Worm (Caenorhabditis elegans) whole organism, L3 larva: Measurements from ENCODE around the gene ZK121.2.

Experiments
- ZK546.5 ChIP-seq: sonication (generic microtip); optimal IDR thresholded peaks from 2 replicates; lab custom pipeline; 2017; ENCODE audit warnings: missing biosample characterization, missing genetic modification characterization
- aly-2 ChIP-seq: fragments of 150-350 bp; optimal IDR thresholded peaks from 2 replicates; lab custom pipeline; 2014; ENCODE audit warnings: missing biosample characterization, missing genetic modification characterization
- daf-12 ChIP-seq: fragments of 150-350 bp; optimal IDR thresholded peaks from 2 replicates; lab custom pipeline; 2014; ENCODE audit warnings: missing biosample characterization, missing genetic modification reagents, missing genetic modification characterization
- egl-27 ChIP-seq: sonication (generic microtip); optimal IDR thresholded peaks from 4 replicates; lab custom pipeline; 2017; ENCODE audit warnings: missing biosample characterization, missing genetic modification reagents, missing genetic modification characterization
- egl-5 ChIP-seq: fragments of 150-350 bp; optimal IDR thresholded peaks from 2 replicates; lab custom pipeline; 2017; ENCODE audit warnings: missing biosample characterization, missing genetic modification reagents, missing genetic modification characterization, inconsistent platforms
- elt-2 ChIP-seq: sonication (generic microtip); optimal IDR thresholded peaks from 2 replicates; lab custom pipeline; 2016; ENCODE audit warnings: missing genetic modification reagents, mild to moderate bottlenecking, missing genetic modification characterization, missing compliant biosample characterization
- eor-1 ChIP-seq, 2 experiments: fragments of 150-350 bp; optimal IDR thresholded peaks; 2 replicates each; lab custom pipeline; 2014 to 2018; ENCODE audit warnings: missing biosample characterization in 2 of 2, missing genetic modification characterization in 2 of 2
- fkh-2 ChIP-seq: fragments of 150-350 bp; optimal IDR thresholded peaks from 2 replicates; lab custom pipeline; 2014; ENCODE audit warnings: missing biosample characterization, missing genetic modification reagents, missing genetic modification characterization
- fos-1 ChIP-seq: fragments of 150-350 bp; optimal IDR thresholded peaks from 2 replicates; lab custom pipeline; 2014; ENCODE audit warnings: missing biosample characterization, missing genetic modification characterization
- jun-1 ChIP-seq: fragments of 150-350 bp; optimal IDR thresholded peaks from 2 replicates; lab custom pipeline; 2014; ENCODE audit warnings: missing biosample characterization, missing genetic modification reagents, missing genetic modification characterization
- lsy-12 ChIP-seq: sonication (generic microtip); optimal IDR thresholded peaks from 2 replicates; lab custom pipeline; 2016; ENCODE audit warnings: mild to moderate bottlenecking, missing genetic modification characterization, missing compliant biosample characterization
- mdl-1 ChIP-seq: fragments of 150-350 bp; optimal IDR thresholded peaks from 2 replicates; lab custom pipeline; 2014; ENCODE audit warnings: missing biosample characterization, missing genetic modification characterization
- mml-1 ChIP-seq: fragments of 150-350 bp; sonication (generic microtip); optimal IDR thresholded peaks from 3 replicates; lab custom pipeline; 2014; ENCODE audit warnings: missing biosample characterization, missing genetic modification characterization
- nfya-1 ChIP-seq: sonication (generic microtip); optimal IDR thresholded peaks from 2 replicates; lab custom pipeline; 2017; ENCODE audit warnings: missing genetic modification characterization, mild to moderate bottlenecking, missing compliant biosample characterization, antibody characterized with exemption, moderate library complexity; ENCODE audit not compliant: insufficient read depth
- nhr-11 ChIP-seq: fragments of 150-350 bp; optimal IDR thresholded peaks from 2 replicates; lab custom pipeline; 2014; ENCODE audit warnings: missing biosample characterization, missing genetic modification characterization
- nhr-12 ChIP-seq: fragments of 150-350 bp; optimal IDR thresholded peaks from 2 replicates; lab custom pipeline; 2014; ENCODE audit warnings: missing biosample characterization, missing genetic modification characterization
- nhr-23 ChIP-seq: fragments of 150-350 bp; optimal IDR thresholded peaks from 2 replicates; lab custom pipeline; 2014; ENCODE audit warnings: missing biosample characterization, missing genetic modification reagents, missing genetic modification characterization
- nhr-237 ChIP-seq: fragments of 150-350 bp; optimal IDR thresholded peaks from 2 replicates; lab custom pipeline; 2014; ENCODE audit warnings: missing biosample characterization, missing genetic modification characterization
- nhr-28 ChIP-seq: fragments of 150-350 bp; optimal IDR thresholded peaks from 2 replicates; lab custom pipeline; 2014; ENCODE audit warnings: missing biosample characterization, missing genetic modification characterization
- nhr-43 ChIP-seq: sonication (generic microtip); optimal IDR thresholded peaks from 2 replicates; lab custom pipeline; 2016; ENCODE audit warnings: mild to moderate bottlenecking, missing genetic modification characterization, missing compliant biosample characterization; ENCODE audit not compliant: poor library complexity, severe bottlenecking
- nhr-67 ChIP-seq: fragments of 150-350 bp; optimal IDR thresholded peaks from 2 replicates; lab custom pipeline; 2014; ENCODE audit warnings: missing biosample characterization, missing genetic modification characterization
- nhr-76 ChIP-seq: fragments of 150-350 bp; sonication (generic microtip); optimal IDR thresholded peaks from 5 replicates; lab custom pipeline; 2014; ENCODE audit warnings: missing biosample characterization, missing genetic modification characterization
- nhr-77 ChIP-seq: fragments of 150-350 bp; optimal IDR thresholded peaks from 2 replicates; lab custom pipeline; 2014; ENCODE audit warnings: missing biosample characterization, missing genetic modification characterization
- pha-4 ChIP-seq: fragments of 150-350 bp; optimal IDR thresholded peaks from 2 replicates; lab custom pipeline; 2014; ENCODE audit warnings: missing biosample characterization, missing genetic modification reagents, missing genetic modification characterization
- pqm-1 ChIP-seq: fragments of 150-350 bp; optimal IDR thresholded peaks from 2 replicates; lab custom pipeline; 2017; ENCODE audit warnings: missing biosample characterization, missing genetic modification characterization, inconsistent platforms
- sea-2 ChIP-seq: fragments of 150-350 bp; sonication (generic microtip); optimal IDR thresholded peaks from 4 replicates; lab custom pipeline; 2014; ENCODE audit warnings: missing biosample characterization, missing genetic modification reagents, missing genetic modification characterization
- skn-1 ChIP-seq: fragments of 150-350 bp; optimal IDR thresholded peaks from 2 replicates; lab custom pipeline; 2014; ENCODE audit warnings: missing biosample characterization, missing genetic modification characterization
- snpc-4 ChIP-seq: fragments of 150-350 bp; optimal IDR thresholded peaks from 2 replicates; lab custom pipeline; 2014; ENCODE audit warnings: missing biosample characterization, missing genetic modification characterization
- tbx-2 ChIP-seq: sonication (generic microtip); optimal IDR thresholded peaks from 2 replicates; lab custom pipeline; 2016; ENCODE audit warnings: mild to moderate bottlenecking, missing genetic modification characterization, missing compliant biosample characterization
- unc-39 ChIP-seq: sonication (generic microtip); optimal IDR thresholded peaks from 4 replicates; lab custom pipeline; 2017; ENCODE audit warnings: missing biosample characterization, missing genetic modification characterization
- zag-1 ChIP-seq: fragments of 150-350 bp; optimal IDR thresholded peaks from 2 replicates; lab custom pipeline; 2014; ENCODE audit warnings: missing biosample characterization, missing genetic modification characterization
- ztf-4 ChIP-seq: fragments of 150-350 bp; optimal IDR thresholded peaks from 2 replicates; lab custom pipeline; 2014; ENCODE audit warnings: missing biosample characterization, missing genetic modification characterization

Gene ZK121.2

ce11 chrIII:5310403-5310802 lies 31.1 kb upstream of the ZK121.2 start:
- no peak for TF ChIP-seq mml-1 (tag; lab: Kevin White, UChicago)
- no peak for TF ChIP-seq lsy-12 (tag; lab: Kevin White, UChicago)
- TF ChIP-seq, all 47 proteins: peak for 0

DNA sequence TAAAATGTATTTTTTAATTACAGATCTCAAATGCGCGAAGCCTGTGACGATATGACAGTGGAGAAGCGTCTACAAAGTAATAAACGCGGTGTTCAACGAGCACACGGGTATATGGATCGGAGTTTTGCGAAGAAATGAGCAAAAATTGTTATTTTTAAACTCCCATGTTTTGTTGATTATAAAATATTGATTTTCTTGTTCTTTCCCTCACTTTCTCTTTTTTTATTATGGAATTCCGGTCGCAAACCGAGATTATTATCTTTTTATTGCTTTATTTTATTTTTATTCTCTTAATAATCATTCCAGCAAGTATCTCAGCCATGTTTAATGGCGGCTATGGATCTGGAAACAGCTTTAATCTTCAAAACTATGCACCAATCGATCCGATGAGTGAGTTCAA lies 30.5 kb upstream of the ZK121.2 start, which contains the start of gene pqe-1:
Gene pqe-1, plus strand, starts transcription at position 301 of the 400 bp plus-strand sequence.
- no peak for TF ChIP-seq egl-27
- no peak for TF ChIP-seq skn-1 (tag; lab: Kevin White, UChicago)
- TF ChIP-seq mdl-1, result no peak
- TF ChIP-seq nhr-11, result no peak
- TF ChIP-seq, all 47 proteins: peak for 0

- TF ChIP-seq ztf-4 (tag; lab: Kevin White, UChicago), result no peak
- peak; percentile 61 for TF ChIP-seq pqm-1 (tag; lab: Kevin White, UChicago)
- no peak for TF ChIP-seq nhr-12
- peak; percentile 5 for TF ChIP-seq pha-4
- TF ChIP-seq nhr-11, result no peak
- peak; percentile 49 for TF ChIP-seq elt-2 (tag; lab: Kevin White, UChicago)
- TF ChIP-seq zag-1, result no peak
- TF ChIP-seq, all 47 proteins: peak for 3
These were observed 22.9 kb upstream of the ZK121.2 start for ce11 chrIII:5318610-5319009.

DNA sequence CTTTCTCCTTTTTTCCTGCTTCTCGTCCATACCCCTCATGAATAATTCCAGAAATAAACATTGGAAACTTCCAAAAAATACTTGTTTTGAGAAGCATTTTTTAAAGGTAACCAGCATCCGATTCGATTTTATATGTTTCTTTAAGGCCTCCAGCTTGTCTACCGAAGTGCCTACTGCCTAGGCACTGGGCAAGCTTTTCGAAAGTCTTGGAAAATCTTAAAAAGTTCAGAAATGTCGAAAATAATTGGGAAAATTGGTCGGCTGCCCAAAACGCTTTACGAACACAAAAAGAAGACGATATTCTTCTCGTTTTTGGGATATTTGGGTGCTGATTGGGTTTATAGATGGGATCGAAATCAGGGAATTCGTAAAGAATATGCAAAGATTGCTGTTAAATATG lies 19.8 kb upstream of the ZK121.2 start, which contains the start of gene F52C9.3:
Gene F52C9.3, plus strand, starts transcription at position 225 of the 400 bp plus-strand sequence.
- TF ChIP-seq eor-1 (tag; optimal IDR thresholded peaks at IDR 0.05; lab: Kevin White, UChicago), result no peak
- no peak for TF ChIP-seq egl-27
- no peak for TF ChIP-seq jun-1 (tag; lab: Kevin White, UChicago)
- no peak for TF ChIP-seq nhr-77 (tag; lab: Kevin White, UChicago)
- TF ChIP-seq sea-2, result no peak
- TF ChIP-seq nhr-67 (tag; lab: Kevin White, UChicago), result no peak
- TF ChIP-seq nhr-43 (tag; lab: Kevin White, UChicago), result no peak
- TF ChIP-seq nhr-237 (tag; lab: Kevin White, UChicago), result no peak
- TF ChIP-seq unc-39 (tag; lab: Kevin White, UChicago), result no peak
- no peak for TF ChIP-seq pha-4

DNA sequence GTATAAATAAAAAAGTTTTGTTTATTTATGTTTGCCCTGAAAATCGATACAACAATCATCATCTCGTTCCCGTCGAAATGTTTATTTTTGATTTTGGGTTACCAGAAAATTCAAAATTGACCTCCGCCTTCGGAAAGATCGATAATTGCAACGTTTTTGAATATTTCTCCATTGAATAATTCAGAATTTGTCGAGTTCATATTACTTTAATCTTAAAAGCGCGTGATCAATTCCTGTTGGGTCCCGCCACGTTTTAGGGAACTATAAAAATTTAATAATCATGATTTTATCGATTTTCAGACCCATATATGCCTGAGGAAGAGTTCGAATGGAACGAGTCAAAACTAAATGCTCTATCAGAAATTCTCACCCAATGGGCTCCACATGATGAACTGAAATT lies 15.2 kb upstream of the ZK121.2 start, which contains the start of gene sorf-2:
Gene sorf-2, plus strand, starts transcription at position 301 of the 400 bp plus-strand sequence.
- TF ChIP-seq daf-12 (tag; lab: Kevin White, UChicago) (no peak), ZK546.5 (no peak), sea-2 (no peak), nhr-23 (tag; lab: Kevin White, UChicago) (no peak), elt-2 (tag; lab: Kevin White, UChicago) (no peak), snpc-4 (no peak), tbx-2 (no peak), nfya-1 (no peak), egl-5 (tag; lab: Kevin White, UChicago) (no peak), mdl-1 (no peak), pqm-1 (tag; lab: Kevin White, UChicago) (no peak), skn-1 (tag; lab: Kevin White, UChicago) (no peak)

DNA sequence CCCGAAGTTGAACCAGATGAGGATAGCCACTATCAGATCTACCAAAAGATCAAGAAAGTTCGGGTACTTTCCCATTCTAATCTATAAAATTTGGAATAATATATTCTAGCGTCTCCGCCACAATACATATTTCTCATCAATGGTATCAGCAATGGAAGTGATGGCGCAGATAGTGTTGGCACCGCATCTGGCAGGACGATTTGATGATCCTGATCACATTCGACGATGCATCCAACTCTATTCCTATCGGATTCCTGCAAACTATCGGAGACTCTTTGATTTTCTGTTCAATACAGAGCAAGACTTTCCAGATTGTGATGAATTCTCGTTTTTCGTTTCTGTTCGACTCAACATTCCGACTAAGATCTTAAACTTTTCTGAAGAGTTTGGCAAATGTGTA lies 12.1 kb upstream of the ZK121.2 start:
- TF ChIP-seq aly-2 (tag; lab: Kevin White, UChicago), result no peak
- no peak for TF ChIP-seq fos-1 (tag; lab: Kevin White, UChicago)
- TF ChIP-seq pqm-1 (tag; lab: Kevin White, UChicago), result no peak
- TF ChIP-seq nfya-1, result no peak
- no peak for TF ChIP-seq nhr-76 (tag; lab: Kevin White, UChicago)
- no peak for TF ChIP-seq fkh-2 (tag; lab: Kevin White, UChicago)
- TF ChIP-seq nhr-77 (tag; lab: Kevin White, UChicago), result no peak
- no peak for TF ChIP-seq egl-27
- TF ChIP-seq nhr-28 (tag; lab: Kevin White, UChicago), result no peak
- TF ChIP-seq sea-2, result no peak
- no peak for TF ChIP-seq egl-5 (tag; lab: Kevin White, UChicago)
